Worm (Caenorhabditis elegans) whole organism, L1 larva: ENCODE data around the gene pha-4.

ENCODE experiments used
- C04F5.9 ChIP-seq: sonication (generic microtip); optimal IDR thresholded peaks from 2 replicates; lab custom pipeline; 2016; ENCODE audit warnings: missing genetic modification characterization, missing compliant biosample characterization
- C16A3.4 ChIP-seq: fragments of 150-350 bp; optimal IDR thresholded peaks from 2 replicates; lab custom pipeline; 2014; ENCODE audit warnings: missing biosample characterization, missing genetic modification characterization
- C34B4.2 ChIP-seq: sonication (generic microtip); optimal IDR thresholded peaks from 2 replicates; lab custom pipeline; 2017; ENCODE audit warnings: mild to moderate bottlenecking, missing genetic modification characterization, missing compliant biosample characterization
- F16B12.6 ChIP-seq: fragments of 150-350 bp; optimal IDR thresholded peaks from 2 replicates; lab custom pipeline; 2014; ENCODE audit warnings: missing biosample characterization, missing genetic modification characterization
- alr-1 ChIP-seq: fragments of 200-800 bp; sonication (Bioruptor generic); optimal IDR thresholded peaks from 2 replicates; lab custom pipeline; 2018; ENCODE audit warnings: borderline replicate concordance, mild to moderate bottlenecking, missing genetic modification characterization, missing compliant biosample characterization
- ceh-63 ChIP-seq: fragments of 200-800 bp; sonication (Bioruptor generic); optimal IDR thresholded peaks from 2 replicates; lab custom pipeline; 2018; ENCODE audit warnings: mild to moderate bottlenecking, missing genetic modification characterization, missing compliant biosample characterization
- ceh-8 ChIP-seq: fragments of 200-800 bp; sonication (Bioruptor generic); optimal IDR thresholded peaks from 2 replicates; lab custom pipeline; 2018; ENCODE audit warnings: mild to moderate bottlenecking, missing genetic modification characterization, moderate library complexity, missing compliant biosample characterization
- ceh-82 ChIP-seq, 3 experiments: fragments of 150-350 bp in 1 of 3; sonication (generic microtip) in 2 of 3; optimal IDR thresholded peaks; 2 replicates each; lab custom pipeline; 2014 to 2017; ENCODE audit warnings: missing biosample characterization in 3 of 3, missing genetic modification characterization in 3 of 3
- ceh-88 ChIP-seq: fragments of 200-800 bp; sonication (Bioruptor generic); IDR thresholded peaks from 2 replicates; pipeline ENCODE4 v1.3.6; 2022; ENCODE audit warnings: missing genetic modification characterization, missing compliant biosample characterization
- efl-1 ChIP-seq, 4 experiments: fragments of 150-350 bp; optimal IDR thresholded peaks in 3 of 4; peaks in 1 of 4; 1 replicate in 1 of 4; 2 replicates in 3 of 4; lab custom pipeline; 2014; ENCODE audit warnings: missing biosample characterization in 2 of 4, missing genetic modification characterization in 2 of 4, missing genetic modification reagents in 2 of 4
- efl-3 ChIP-seq: fragments of 200-800 bp; sonication (Bioruptor generic); optimal IDR thresholded peaks from 2 replicates; lab custom pipeline; 2018; ENCODE audit warnings: mild to moderate bottlenecking, missing genetic modification characterization, missing compliant biosample characterization
- egl-13 ChIP-seq: sonication (generic microtip); optimal IDR thresholded peaks from 2 replicates; lab custom pipeline; 2016; ENCODE audit warnings: missing genotype, missing genetic modification reagents, missing genetic modification characterization, missing compliant biosample characterization
- elt-2 ChIP-seq: sonication (generic microtip); optimal IDR thresholded peaks from 2 replicates; lab custom pipeline; 2016; ENCODE audit warnings: missing genetic modification characterization, mild to moderate bottlenecking, inconsistent platforms, missing compliant biosample characterization, missing genetic modification reagents
- ets-5 ChIP-seq: fragments of 200-800 bp; sonication (Bioruptor generic); IDR thresholded peaks from 2 replicates; pipeline ENCODE4 v1.3.6; 2022; ENCODE audit warnings: missing genetic modification characterization, missing compliant biosample characterization
- fkh-10 ChIP-seq: sonication (generic microtip); optimal IDR thresholded peaks from 2 replicates; lab custom pipeline; 2017; ENCODE audit warnings: missing biosample characterization, missing genetic modification reagents, missing genetic modification characterization
- fkh-8 ChIP-seq: sonication (generic microtip); optimal IDR thresholded peaks from 2 replicates; lab custom pipeline; 2016; ENCODE audit warnings: mild to moderate bottlenecking, missing genetic modification characterization, missing compliant biosample characterization
- fos-1 ChIP-seq: fragments of 150-350 bp; optimal IDR thresholded peaks from 2 replicates; lab custom pipeline; 2014; ENCODE audit warnings: missing biosample characterization, missing genetic modification characterization
- hlh-17 ChIP-seq: fragments of 200-800 bp; sonication (Bioruptor generic); optimal IDR thresholded peaks from 2 replicates; lab custom pipeline; 2018; ENCODE audit warnings: missing genetic modification characterization, mild to moderate bottlenecking, missing compliant biosample characterization, moderate library complexity, borderline replicate concordance
- hlh-4 ChIP-seq: sonication (generic microtip); optimal IDR thresholded peaks from 2 replicates; lab custom pipeline; 2016; ENCODE audit warnings: mild to moderate bottlenecking, missing genetic modification characterization, missing compliant biosample characterization
- hpl-2 ChIP-seq: fragments of 150-350 bp; optimal IDR thresholded peaks from 2 replicates; lab custom pipeline; 2014; ENCODE audit warnings: missing biosample characterization, missing genetic modification reagents, missing genetic modification characterization
- irx-1 ChIP-seq: sonication (generic microtip); optimal IDR thresholded peaks from 2 replicates; lab custom pipeline; 2016; ENCODE audit warnings: missing genetic modification characterization, missing compliant biosample characterization
- lin-13 ChIP-seq: fragments of 150-350 bp; optimal IDR thresholded peaks from 2 replicates; lab custom pipeline; 2014; ENCODE audit warnings: missing biosample characterization, missing genetic modification reagents, missing genetic modification characterization
- lsy-2 ChIP-seq, 2 experiments: fragments of 150-350 bp; optimal IDR thresholded peaks; 2 replicates each; lab custom pipeline; 2014; ENCODE audit warnings: missing biosample characterization in 2 of 2, missing genetic modification characterization in 2 of 2
- nhr-19 ChIP-seq: fragments of 200-800 bp; sonication (Bioruptor generic); conservative IDR thresholded peaks from 2 replicates; pipeline ENCODE4 v1.3.6; 2022; ENCODE audit warnings: missing genetic modification characterization, missing compliant biosample characterization
- nhr-20 ChIP-seq: sonication (generic microtip); optimal IDR thresholded peaks from 2 replicates; lab custom pipeline; 2016; ENCODE audit warnings: mild to moderate bottlenecking, missing genetic modification characterization, missing compliant biosample characterization
- nhr-237 ChIP-seq: fragments of 150-350 bp; optimal IDR thresholded peaks from 2 replicates; lab custom pipeline; 2014; ENCODE audit warnings: missing biosample characterization, missing genetic modification characterization
- nhr-76 ChIP-seq: sonication (generic microtip); optimal IDR thresholded peaks from 2 replicates; lab custom pipeline; 2017; ENCODE audit warnings: missing biosample characterization, missing genetic modification characterization
- nhr-84 ChIP-seq: sonication (generic microtip); optimal IDR thresholded peaks from 2 replicates; lab custom pipeline; 2017; ENCODE audit warnings: missing biosample characterization, missing genetic modification characterization
- pag-3 ChIP-seq: sonication (generic microtip); optimal IDR thresholded peaks from 2 replicates; lab custom pipeline; 2017; ENCODE audit warnings: missing genetic modification characterization, mild to moderate bottlenecking, missing compliant biosample characterization, antibody characterized with exemption, borderline replicate concordance; ENCODE audit not compliant: insufficient read depth
- pax-3 ChIP-seq: fragments of 200-800 bp; sonication (Bioruptor generic); optimal IDR thresholded peaks from 2 replicates; lab custom pipeline; 2018; ENCODE audit warnings: mild to moderate bottlenecking, missing genetic modification characterization, moderate library complexity, missing compliant biosample characterization
- pqm-1 ChIP-seq: sonication (generic microtip); optimal IDR thresholded peaks from 3 replicates; lab custom pipeline; 2017; ENCODE audit warnings: missing biosample characterization, missing genetic modification characterization
- rnt-1 ChIP-seq: sonication (generic microtip); optimal IDR thresholded peaks from 2 replicates; lab custom pipeline; 2016; ENCODE audit warnings: mild to moderate bottlenecking, missing genetic modification characterization, moderate library complexity, missing compliant biosample characterization
- skn-1 ChIP-seq: fragments of 150-350 bp; optimal IDR thresholded peaks from 2 replicates; lab custom pipeline; 2014; ENCODE audit warnings: missing biosample characterization, missing genetic modification characterization
- snu-23 ChIP-seq: sonication (generic microtip); optimal IDR thresholded peaks from 2 replicates; lab custom pipeline; 2016; ENCODE audit warnings: missing genetic modification characterization, missing compliant biosample characterization
- sox-4 ChIP-seq: sonication (generic microtip); optimal IDR thresholded peaks from 2 replicates; lab custom pipeline; 2016; ENCODE audit warnings: missing genetic modification characterization, missing compliant biosample characterization
- sptf-1 ChIP-seq: fragments of 150-350 bp; optimal IDR thresholded peaks from 2 replicates; lab custom pipeline; 2014; ENCODE audit warnings: missing biosample characterization, missing genetic modification characterization
- sup-37 ChIP-seq: fragments of 200-800 bp; sonication (Bioruptor generic); optimal IDR thresholded peaks from 2 replicates; lab custom pipeline; 2018; ENCODE audit warnings: mild to moderate bottlenecking, missing genetic modification characterization, missing compliant biosample characterization
- swsn-7 ChIP-seq: sonication (generic microtip); optimal IDR thresholded peaks from 2 replicates; lab custom pipeline; 2016; ENCODE audit warnings: missing genetic modification characterization, missing compliant biosample characterization
- tbx-2 ChIP-seq: sonication (generic microtip); optimal IDR thresholded peaks from 2 replicates; lab custom pipeline; 2016; ENCODE audit warnings: missing genetic modification characterization, missing compliant biosample characterization
- unc-30 ChIP-seq: sonication (generic microtip); optimal IDR thresholded peaks from 2 replicates; lab custom pipeline; 2017; ENCODE audit warnings: missing biosample characterization, missing genetic modification characterization
- unc-62 ChIP-seq: fragments of 150-350 bp; optimal IDR thresholded peaks from 2 replicates; lab custom pipeline; 2014; ENCODE audit warnings: missing biosample characterization, missing genetic modification reagents, missing genetic modification characterization
- zag-1 ChIP-seq: fragments of 150-350 bp; optimal IDR thresholded peaks from 2 replicates; lab custom pipeline; 2014; ENCODE audit warnings: missing biosample characterization, missing genetic modification characterization
- ztf-4 ChIP-seq: fragments of 150-350 bp; optimal IDR thresholded peaks from 2 replicates; lab custom pipeline; 2014; ENCODE audit warnings: missing biosample characterization, missing genetic modification characterization

Gene pha-4

ce11 chrV:20779707-20780346, 27.0 kb downstream of the pha-4 start (continued):
- TF ChIP-seq pqm-1, result no peak
- TF ChIP-seq skn-1 (tag; lab: Kevin White, UChicago), result no peak
- no peak for TF ChIP-seq elt-2 (tag; lab: Kevin White, UChicago)
- no peak for TF ChIP-seq tbx-2
- TF ChIP-seq lsy-2 (tag; optimal IDR thresholded peaks at IDR 0.05; lab: Kevin White, UChicago), result peak in 1 of 2 experiments; percentile 13
- TF ChIP-seq unc-30, result no peak
- TF ChIP-seq hlh-4, result no peak
- peak; percentile 48 for TF ChIP-seq nhr-20 (tag; lab: Kevin White, UChicago)
- no peak for TF ChIP-seq ztf-4 (tag; lab: Kevin White, UChicago)
- TF ChIP-seq ceh-82 (tag; optimal IDR thresholded peaks at IDR 0.05; lab: Kevin White, UChicago), result no peak
- TF ChIP-seq F16B12.6, result no peak
- peak; percentile 38 for TF ChIP-seq fos-1 (tag; lab: Kevin White, UChicago)
- TF ChIP-seq efl-3 (GFP tag; lab: Kevin White, UChicago), result no peak
- peak; percentile 78 for TF ChIP-seq sox-4 (tag; lab: Kevin White, UChicago)
- peak; percentile 29 for TF ChIP-seq nhr-19 (GFP tag; lab: Robert Waterston, UW)
- no peak for TF ChIP-seq nhr-84 (tag; lab: Kevin White, UChicago)
- no peak for TF ChIP-seq hpl-2 (GFP tag; lab: Kevin White, UChicago)
- no peak for TF ChIP-seq fkh-10 (GFP tag; lab: Kevin White, UChicago)
- no peak for TF ChIP-seq sptf-1
- peak; percentile 27 for TF ChIP-seq swsn-7
- TF ChIP-seq efl-1 (optimal IDR thresholded peaks at IDR 0.05; lab: Kevin White, UChicago), result no peak
- no peak for TF ChIP-seq efl-1 (GFP tag; optimal IDR thresholded peaks at IDR 0.05 in 1 of 2; lab: Kevin White, UChicago)
- TF ChIP-seq C04F5.9 (tag; lab: Kevin White, UChicago), result no peak
- TF ChIP-seq alr-1 (tag; lab: Kevin White, UChicago), result no peak
- peak; percentile 68 for TF ChIP-seq fkh-8
- TF ChIP-seq egl-13 (tag; lab: Kevin White, UChicago), result no peak
- TF ChIP-seq ceh-8 (GFP tag; lab: Kevin White, UChicago), result no peak
- no peak for TF ChIP-seq nhr-237

- TF ChIP-seq lsy-2 (tag; optimal IDR thresholded peaks at IDR 0.05; lab: Kevin White, UChicago) (peak in 1 of 2 experiments; percentile 57), rnt-1 (peak; percentile 13), nhr-84 (tag; lab: Kevin White, UChicago) (no peak), egl-13 (tag; lab: Kevin White, UChicago) (peak; percentile 31)
Measured at ce11 chrV:20780400-20780799, 27.5 kb downstream of the pha-4 start, which contains the start of gene hif-1. Gene hif-1 (plus strand): TSS chrV:20780407.

ce11 chrV:20781346-20781952, 28.6 kb downstream of the pha-4 start:
- no peak for TF ChIP-seq efl-1 (optimal IDR thresholded peaks at IDR 0.05; lab: Kevin White, UChicago)
- TF ChIP-seq efl-1 (GFP tag; optimal IDR thresholded peaks at IDR 0.05 in 1 of 2; lab: Kevin White, UChicago), result peak in 1 of 2 experiments; percentile 54
- TF ChIP-seq unc-62 (GFP tag; lab: Kevin White, UChicago), result peak; percentile 27
- no peak for TF ChIP-seq ceh-63 (GFP tag; lab: Kevin White, UChicago)
- TF ChIP-seq C34B4.2 (tag; lab: Kevin White, UChicago), result no peak

- TF ChIP-seq unc-30 (no peak), ztf-4 (tag; lab: Kevin White, UChicago) (peak; percentile 26), nhr-20 (tag; lab: Kevin White, UChicago) (peak; percentile 84), zag-1 (tag; lab: Kevin White, UChicago) (peak; percentile 88), rnt-1 (peak; percentile 1), hlh-17 (GFP tag; lab: Kevin White, UChicago) (no peak), C16A3.4 (tag; lab: Kevin White, UChicago) (no peak), lin-13 (GFP tag; lab: Kevin White, UChicago) (no peak), lsy-2 (tag; optimal IDR thresholded peaks at IDR 0.05; lab: Kevin White, UChicago) (peak; percentile 60 to 67), ets-5 (GFP tag; lab: Robert Waterston, UW) (no peak), nhr-76 (tag; lab: Kevin White, UChicago) (no peak), elt-2 (tag; lab: Kevin White, UChicago) (no peak), ceh-8 (GFP tag; lab: Kevin White, UChicago) (peak; percentile 40), nhr-237 (no peak), pag-3 (no peak), unc-62 (GFP tag; lab: Kevin White, UChicago) (no peak), ceh-88 (GFP tag; lab: Robert Waterston, UW) (no peak), irx-1 (tag; lab: Kevin White, UChicago) (peak; percentile 18), sup-37 (no peak), snu-23 (GFP tag; lab: Kevin White, UChicago) (peak; percentile 65), nhr-84 (tag; lab: Kevin White, UChicago) (no peak), ceh-82 (tag; optimal IDR thresholded peaks at IDR 0.05; lab: Kevin White, UChicago) (peak; percentile 23 to 84 (median 38)), pax-3 (tag; lab: Kevin White, UChicago) (no peak)
Measured at ce11 chrV:20782188-20782587, 29.3 kb downstream of the pha-4 start.
